ENCODE assay signal across 6 worm cellular contexts in the genomic region with DNA sequence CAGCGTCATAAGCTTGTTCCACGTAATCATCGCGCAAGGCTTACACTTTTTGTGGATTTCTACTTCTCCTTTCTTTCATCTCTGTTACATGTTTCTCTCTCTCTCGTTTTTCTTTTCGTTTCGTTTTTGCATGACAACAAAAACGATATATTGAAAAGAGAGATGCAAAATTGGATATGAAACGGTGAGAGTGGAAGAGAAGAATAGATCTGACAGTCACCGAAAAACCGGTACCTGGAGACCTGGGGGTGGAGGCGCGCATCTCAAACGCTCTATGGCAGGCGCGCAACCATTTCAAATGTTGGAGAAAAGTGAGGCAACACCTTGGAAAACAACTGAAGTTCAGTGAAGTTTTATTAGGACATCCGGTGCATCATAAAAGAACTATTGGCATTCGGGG.
A peak's percentile ranks its signal among the peaks of the same experiment; 100 is the strongest.
TF ChIP-seq lines count a peak whose summit lies in the region.

No protein-coding gene starts in this region.

TF ChIP-seq in whole organism, L1 larva, 84 proteins besides CTCF, POLR2A, EP300 and RAD21 (continues in another document):
- TF ChIP-seq nhr-11 (tag; optimal IDR thresholded peaks at IDR 0.05; lab: Kevin White, UChicago) (no peak), ces-1 (GFP tag; optimal IDR thresholded peaks at IDR 0.05; lab: Kevin White, UChicago) (no peak), lin-35 (GFP tag; optimal IDR thresholded peaks at IDR 0.05; lab: Kevin White, UChicago) (peak in 1 of 2 experiments; percentile 29), nhr-85 (tag; lab: Kevin White, UChicago) (peak; percentile 91), nhr-90 (tag; optimal IDR thresholded peaks at IDR 0.05; lab: Kevin White, UChicago; ENCODE audit: poor library complexity) (peak; percentile 51), nhr-28 (tag; optimal IDR thresholded peaks at IDR 0.05; lab: Kevin White, UChicago) (no peak), lin-14 (GFP tag; optimal IDR thresholded peaks at IDR 0.05; lab: Kevin White, UChicago) (peak; percentile 78), blmp-1 (tag; optimal IDR thresholded peaks at IDR 0.05; lab: Kevin White, UChicago) (peak; percentile 98), tlp-1 (tag; optimal IDR thresholded peaks at IDR 0.05; lab: Kevin White, UChicago) (no peak), isw-1 (GFP tag; IDR thresholded peaks at IDR 0.05; lab: Robert Waterston, UW) (no peak), nhr-47 (tag; optimal IDR thresholded peaks at IDR 0.05; lab: Kevin White, UChicago) (no peak), nhr-20 (tag; optimal IDR thresholded peaks at IDR 0.05; lab: Kevin White, UChicago) (peak; percentile 64), C04F5.9 (tag; optimal IDR thresholded peaks at IDR 0.05; lab: Kevin White, UChicago) (no peak), ztf-11 (tag; optimal IDR thresholded peaks at IDR 0.05; lab: Kevin White, UChicago) (no peak), unc-130 (tag; optimal IDR thresholded peaks at IDR 0.05; lab: Kevin White, UChicago) (no peak)

TF ChIP-seq in whole organism, L2 larva, 48 proteins besides CTCF, POLR2A, EP300 and RAD21 (continues in another document):
- TF ChIP-seq nhr-21 (tag; optimal IDR thresholded peaks at IDR 0.05; lab: Kevin White, UChicago) (peak; percentile 63), Y55F3AM.14 (GFP tag; optimal IDR thresholded peaks at IDR 0.05; lab: Kevin White, UChicago) (peak; percentile 76), sma-9 (GFP tag; optimal IDR thresholded peaks at IDR 0.05; lab: Kevin White, UChicago) (peak; percentile 46), sma-9 (tag; optimal IDR thresholded peaks at IDR 0.05; lab: Kevin White, UChicago) (no peak), nhr-6 (tag; optimal IDR thresholded peaks at IDR 0.05; lab: Kevin White, UChicago) (no peak), nhr-12 (tag; optimal IDR thresholded peaks at IDR 0.05; lab: Kevin White, UChicago) (no peak), unc-62 (GFP tag; optimal IDR thresholded peaks at IDR 0.05; lab: Kevin White, UChicago) (no peak), lsy-2 (tag; optimal IDR thresholded peaks at IDR 0.05; lab: Kevin White, UChicago) (peak in 1 of 2 experiments; percentile 16), F13H6.1 (tag; optimal IDR thresholded peaks at IDR 0.05; lab: Kevin White, UChicago) (no peak), mab-5 (tag; optimal IDR thresholded peaks at IDR 0.05; lab: Kevin White, UChicago) (no peak), R02D3.7 (tag; optimal IDR thresholded peaks at IDR 0.05; lab: Kevin White, UChicago) (no peak), aly-2 (tag; optimal IDR thresholded peaks at IDR 0.05; lab: Kevin White, UChicago) (no peak), sem-4 (tag; optimal IDR thresholded peaks at IDR 0.05; lab: Kevin White, UChicago) (peak; percentile 50), mbf-1 (tag; optimal IDR thresholded peaks at IDR 0.05; lab: Kevin White, UChicago) (no peak), ceh-16 (tag; optimal IDR thresholded peaks at IDR 0.05; lab: Kevin White, UChicago) (peak; percentile 73)

TF ChIP-seq in whole organism, L3 larva, 47 proteins besides CTCF, POLR2A, EP300 and RAD21 (continues in another document):
- TF ChIP-seq egl-27 (tag; optimal IDR thresholded peaks at IDR 0.05; lab: Kevin White, UChicago) (no peak), snpc-4 (tag; optimal IDR thresholded peaks at IDR 0.05; lab: Kevin White, UChicago) (no peak), jun-1 (tag; optimal IDR thresholded peaks at IDR 0.05; lab: Kevin White, UChicago) (no peak), elt-1 (tag; optimal IDR thresholded peaks at IDR 0.05; lab: Kevin White, UChicago) (no peak), nhr-43 (tag; optimal IDR thresholded peaks at IDR 0.05; lab: Kevin White, UChicago; ENCODE audit: poor library complexity, severe bottlenecking) (peak; percentile 53), nhr-76 (tag; optimal IDR thresholded peaks at IDR 0.05; lab: Kevin White, UChicago) (no peak), sea-2 (GFP tag; optimal IDR thresholded peaks at IDR 0.05; lab: Kevin White, UChicago) (no peak), unc-39 (tag; optimal IDR thresholded peaks at IDR 0.05; lab: Kevin White, UChicago) (no peak), ztf-11 (tag; optimal IDR thresholded peaks at IDR 0.05; lab: Kevin White, UChicago) (no peak), R02D3.7 (tag; optimal IDR thresholded peaks at IDR 0.05; lab: Kevin White, UChicago) (no peak), ceh-28 (tag; optimal IDR thresholded peaks at IDR 0.05; lab: Kevin White, UChicago) (no peak), fos-1 (tag; optimal IDR thresholded peaks at IDR 0.05; lab: Kevin White, UChicago) (no peak), mml-1 (tag; optimal IDR thresholded peaks at IDR 0.05; lab: Kevin White, UChicago) (no peak), nhr-23 (tag; optimal IDR thresholded peaks at IDR 0.05; lab: Kevin White, UChicago) (peak; percentile 39), ztf-4 (tag; optimal IDR thresholded peaks at IDR 0.05; lab: Kevin White, UChicago) (no peak), daf-12 (tag; optimal IDR thresholded peaks at IDR 0.05; lab: Kevin White, UChicago) (no peak)

TF ChIP-seq in whole organism, L4 larva, 104 proteins besides CTCF, POLR2A, EP300 and RAD21:
- peak; percentile 16 for TF ChIP-seq mep-1 (tag; optimal IDR thresholded peaks at IDR 0.05; lab: Kevin White, UChicago)
- TF ChIP-seq hlh-30 (tag; optimal IDR thresholded peaks at IDR 0.05; lab: Kevin White, UChicago; ENCODE audit: insufficient read depth): peak; percentile 35
- TF ChIP-seq rbr-2 (tag; optimal IDR thresholded peaks at IDR 0.05; lab: Kevin White, UChicago): no peak
- TF ChIP-seq nhr-25 (tag; optimal IDR thresholded peaks at IDR 0.05; lab: Kevin White, UChicago; ENCODE audit: borderline replicate concordance, insufficient read depth): peak; percentile 96
TF ChIP-seq in whole organism, L4 larva: peak in this region for 3.

TF ChIP-seq in whole organism, late embryonic, 69 proteins besides CTCF, POLR2A, EP300 and RAD21:
- TF ChIP-seq ceh-31 (tag; optimal IDR thresholded peaks at IDR 0.05; lab: Kevin White, UChicago): peak; percentile 22
- TF ChIP-seq pros-1 (tag; optimal IDR thresholded peaks at IDR 0.05; lab: Kevin White, UChicago): no peak
- TF ChIP-seq syd-9 (tag; optimal IDR thresholded peaks at IDR 0.05; lab: Kevin White, UChicago): no peak

TF ChIP-seq in whole organism, mixed stage, embryonic, 35 proteins besides CTCF, POLR2A, EP300 and RAD21:
- TF ChIP-seq pha-4 (tag; optimal IDR thresholded peaks at IDR 0.05; lab: Kevin White, UChicago) (no peak), blmp-1 (tag; optimal IDR thresholded peaks at IDR 0.05; lab: Kevin White, UChicago) (peak; percentile 35)
